Fruit fly (Drosophila melanogaster) whole organism, embryonic: ENCODE data around the gene Mis12.
A peak's percentile ranks its signal among the peaks of the same experiment; 100 is the strongest.

Experiments used
- C15 ChIP-seq: fragments of 200-800 bp; sonication (Bioruptor generic); IDR thresholded peaks from 3 replicates; pipeline ENCODE4 v1.3.6; 2022; ENCODE audit warnings: missing biosample characterization, missing genetic modification characterization
- CG10321 ChIP-seq: fragments of 200-800 bp; sonication (Bioruptor generic); IDR thresholded peaks from 2 replicates; pipeline ENCODE4 v1.3.6; 2022; ENCODE audit warnings: missing biosample characterization, missing genetic modification characterization
- CG10565 ChIP-seq: fragments of 200-800 bp; sonication (Bioruptor generic); optimal IDR thresholded peaks from 3 replicates; lab custom pipeline; 2016; ENCODE audit warnings: missing biosample characterization, mild to moderate bottlenecking, missing genetic modification characterization
- CG11093 ChIP-seq: fragments of 200-800 bp; sonication (Bioruptor generic); IDR thresholded peaks from 3 replicates; pipeline ENCODE4 v1.3.6; 2022; ENCODE audit warnings: missing biosample characterization, missing genetic modification characterization
- CG11504 ChIP-seq: fragments of 200-800 bp; sonication (Bioruptor generic); optimal IDR thresholded peaks from 3 replicates; lab custom pipeline; 2019; ENCODE audit warnings: missing biosample characterization, mild to moderate bottlenecking, missing genetic modification characterization, moderate library complexity
- CG12071 ChIP-seq: fragments of 200-800 bp; sonication (Bioruptor generic); optimal IDR thresholded peaks from 3 replicates; lab custom pipeline; 2018; ENCODE audit warnings: missing biosample characterization, mild to moderate bottlenecking, missing genetic modification characterization
- CG12236 ChIP-seq: fragments of 200-800 bp; sonication (Bioruptor generic); optimal IDR thresholded peaks from 2 replicates; lab custom pipeline; 2016; ENCODE audit warnings: missing biosample characterization, missing genetic modification characterization
- CG14667 ChIP-seq: fragments of 200-800 bp; sonication (Bioruptor generic); IDR thresholded peaks from 2 replicates; pipeline ENCODE4 v1.3.6; 2022; ENCODE audit warnings: missing biosample characterization, missing genetic modification characterization
- CG15269 ChIP-seq: fragments of 200-800 bp; sonication (Bioruptor generic); optimal IDR thresholded peaks from 2 replicates; lab custom pipeline; 2018; ENCODE audit warnings: missing biosample characterization, mild to moderate bottlenecking, missing genetic modification characterization, moderate library complexity
- CG16813 ChIP-seq: fragments of 200-800 bp; sonication (Bioruptor generic); IDR thresholded peaks from 3 replicates; pipeline ENCODE4 v1.3.6; 2022; ENCODE audit warnings: missing biosample characterization, missing genetic modification characterization; ENCODE audit not compliant: partially characterized antibody
- CG2875 ChIP-seq: fragments of 200-800 bp; sonication (Bioruptor generic); optimal IDR thresholded peaks from 2 replicates; lab custom pipeline; 2017; ENCODE audit warnings: missing biosample characterization, mild to moderate bottlenecking, missing genetic modification characterization, missing genetic modification reagents
- CG30020 ChIP-seq: fragments of 200-800 bp; optimal IDR thresholded peaks from 2 replicates; lab custom pipeline; 2019; ENCODE audit warnings: missing biosample characterization, mild to moderate bottlenecking, missing genetic modification characterization, moderate library complexity
- CG34422 ChIP-seq: fragments of 200-800 bp; sonication (Bioruptor generic); IDR thresholded peaks from 3 replicates; pipeline ENCODE4 v1.3.6; 2022; ENCODE audit warnings: missing biosample characterization, missing genetic modification characterization
- CG3995 ChIP-seq: fragments of 200-800 bp; sonication (Bioruptor generic); optimal IDR thresholded peaks from 3 replicates; lab custom pipeline; 2016; ENCODE audit warnings: missing biosample characterization, missing genetic modification characterization
- CG4707 ChIP-seq: fragments of 200-800 bp; sonication (Bioruptor generic); optimal IDR thresholded peaks from 2 replicates; lab custom pipeline; 2018; ENCODE audit warnings: missing biosample characterization, mild to moderate bottlenecking, missing genetic modification characterization, moderate library complexity
- CG5245 ChIP-seq: fragments of 200-800 bp; sonication (Bioruptor generic); optimal IDR thresholded peaks from 3 replicates; lab custom pipeline; 2016; ENCODE audit warnings: missing biosample characterization, missing genetic modification characterization
- CG6765 ChIP-seq: fragments of 200-800 bp; sonication (Bioruptor generic); optimal IDR thresholded peaks from 3 replicates; lab custom pipeline; 2017; ENCODE audit warnings: missing biosample characterization, mild to moderate bottlenecking, missing genetic modification characterization
- CG8359 ChIP-seq: fragments of 200-800 bp; sonication (Bioruptor generic); optimal IDR thresholded peaks from 2 replicates; lab custom pipeline; 2017; ENCODE audit warnings: missing biosample characterization, mild to moderate bottlenecking, missing genetic modification characterization, borderline replicate concordance
- CG8765 ChIP-seq: fragments of 200-800 bp; sonication (Bioruptor generic); IDR thresholded peaks from 2 replicates; pipeline ENCODE4 v1.3.6; 2022; ENCODE audit warnings: missing biosample characterization, missing genetic modification characterization
- Dad ChIP-seq: fragments of 200-800 bp; sonication (Bioruptor generic); optimal IDR thresholded peaks from 3 replicates; lab custom pipeline; 2016; ENCODE audit warnings: missing biosample characterization, missing genetic modification characterization
- Dip2 ChIP-seq: fragments of 200-800 bp; sonication (Bioruptor generic); IDR thresholded peaks from 2 replicates; pipeline ENCODE4 v1.3.6; 2022; ENCODE audit warnings: missing biosample characterization, missing genetic modification characterization
- Dref ChIP-seq: fragments of 200-800 bp; sonication (Bioruptor generic); IDR thresholded peaks from 2 replicates; pipeline ENCODE4 v1.3.6; 2022; ENCODE audit warnings: missing biosample characterization, missing genetic modification characterization
- E2f1 ChIP-seq: fragments of 200-800 bp; sonication (Bioruptor generic); IDR thresholded peaks from 2 replicates; pipeline ENCODE4 v1.3.6; 2022; ENCODE audit warnings: missing biosample characterization, missing genetic modification characterization
- Fer3 ChIP-seq: fragments of 200-800 bp; sonication (Bioruptor generic); optimal IDR thresholded peaks from 2 replicates; lab custom pipeline; 2018; ENCODE audit warnings: missing biosample characterization, mild to moderate bottlenecking, missing genetic modification characterization, moderate library complexity
- H15 ChIP-seq: fragments of 200-800 bp; sonication (Bioruptor generic); IDR thresholded peaks from 3 replicates; pipeline ENCODE4 v1.3.6; 2022; ENCODE audit warnings: missing biosample characterization, missing genetic modification characterization
- H2.0 ChIP-seq: fragments of 200-800 bp; sonication (Bioruptor generic); IDR thresholded peaks from 2 replicates; pipeline ENCODE4 v1.3.6; 2022; ENCODE audit warnings: missing biosample characterization, missing genetic modification characterization
- HLH4C ChIP-seq: fragments of 200-800 bp; sonication (Bioruptor generic); IDR thresholded peaks from 3 replicates; pipeline ENCODE4 v1.3.6; 2022; ENCODE audit warnings: missing biosample characterization, missing genetic modification characterization; ENCODE audit not compliant: partially characterized antibody
- HmgZ ChIP-seq: fragments of 200-800 bp; sonication (Bioruptor generic); optimal IDR thresholded peaks from 2 replicates; lab custom pipeline; 2018; ENCODE audit warnings: missing biosample characterization, mild to moderate bottlenecking, missing genetic modification characterization
- NC2β ChIP-seq: fragments of 200-800 bp; sonication (Bioruptor generic); optimal IDR thresholded peaks from 2 replicates; lab custom pipeline; 2016; ENCODE audit warnings: missing biosample characterization, missing genetic modification characterization
- Oaz ChIP-seq: fragments of 200-800 bp; sonication (Bioruptor generic); IDR thresholded peaks from 2 replicates; pipeline ENCODE4 v1.3.6; 2022; ENCODE audit warnings: missing biosample characterization, missing genetic modification characterization
- Optix ChIP-seq: fragments of 200-800 bp; sonication (Bioruptor generic); IDR thresholded peaks from 3 replicates; pipeline ENCODE4 v1.3.6; 2022; ENCODE audit warnings: missing biosample characterization, missing genetic modification characterization
- Ravus ChIP-seq: fragments of 200-800 bp; sonication (Bioruptor generic); IDR thresholded peaks from 2 replicates; pipeline ENCODE4 v1.3.6; 2022; ENCODE audit warnings: missing biosample characterization, missing genetic modification characterization
- al ChIP-seq: fragments of 200-800 bp; sonication (Bioruptor generic); IDR thresholded peaks from 2 replicates; pipeline ENCODE4 v1.3.6; 2022; ENCODE audit warnings: missing biosample characterization, missing genetic modification characterization
- az2 ChIP-seq: fragments of 200-800 bp; sonication (Bioruptor generic); optimal IDR thresholded peaks from 3 replicates; lab custom pipeline; 2016; ENCODE audit warnings: missing biosample characterization, missing genetic modification characterization
- br ChIP-seq: fragments of >200 bp; optimal IDR thresholded peaks from 2 replicates; lab custom pipeline; 2017
- caup ChIP-seq: fragments of 200-800 bp; sonication (Bioruptor generic); optimal IDR thresholded peaks from 3 replicates; lab custom pipeline; 2017; ENCODE audit warnings: missing biosample characterization, mild to moderate bottlenecking, missing genetic modification characterization, moderate library complexity; ENCODE audit not compliant: severe bottlenecking
- chinmo ChIP-seq: fragments of 200-800 bp; sonication (Bioruptor generic); IDR thresholded peaks from 4 replicates; pipeline ENCODE4 v1.3.6; 2022; ENCODE audit warnings: missing biosample characterization, missing genetic modification characterization; ENCODE audit not compliant: partially characterized antibody
- chm ChIP-seq: fragments of 200-800 bp; sonication (Bioruptor generic); IDR thresholded peaks from 2 replicates; pipeline ENCODE4 v1.3.6; 2022; ENCODE audit warnings: missing biosample characterization, missing genetic modification characterization
- jing ChIP-seq: fragments of 200-800 bp; sonication (Bioruptor generic); optimal IDR thresholded peaks from 2 replicates; lab custom pipeline; 2018; ENCODE audit warnings: missing biosample characterization, mild to moderate bottlenecking, missing genetic modification characterization
- lola ChIP-seq, 3 experiments: fragments of >200 bp in 2 of 3; fragments of 200-800 bp in 1 of 3; sonication (Bioruptor generic) in 1 of 3; optimal IDR thresholded peaks; 2 replicates each; lab custom pipeline; 2017 to 2019; ENCODE audit warnings: missing biosample characterization in 3 of 3, missing genetic modification characterization in 3 of 3, mild to moderate bottlenecking in 1 of 3, moderate library complexity in 1 of 3
- nom ChIP-seq: fragments of 200-800 bp; sonication (Bioruptor generic); optimal IDR thresholded peaks from 2 replicates; lab custom pipeline; 2017; ENCODE audit warnings: missing biosample characterization, missing genetic modification characterization, mild to moderate bottlenecking, moderate library complexity, missing genetic modification reagents
- p53 ChIP-seq: fragments of 200-800 bp; sonication (Bioruptor generic); optimal IDR thresholded peaks from 2 replicates; lab custom pipeline; 2016; ENCODE audit warnings: missing biosample characterization, missing genetic modification characterization
- rib ChIP-seq: fragments of 200-800 bp; sonication (Bioruptor generic); IDR thresholded peaks from 2 replicates; pipeline ENCODE4 v1.3.6; 2022; ENCODE audit warnings: missing biosample characterization, missing genetic modification characterization
- sima ChIP-seq: fragments of 200-800 bp; sonication (Bioruptor generic); optimal IDR thresholded peaks from 2 replicates; lab custom pipeline; 2016; ENCODE audit warnings: missing biosample characterization, missing genetic modification characterization
- sob ChIP-seq: fragments of 200-800 bp; sonication (Bioruptor generic); IDR thresholded peaks from 2 replicates; pipeline ENCODE4 v1.3.6; 2022; ENCODE audit warnings: missing biosample characterization, missing genetic modification characterization
- sr ChIP-seq: fragments of 200-800 bp; sonication (Bioruptor generic); IDR thresholded peaks from 3 replicates; pipeline ENCODE4 v1.3.6; 2022; ENCODE audit warnings: missing biosample characterization, missing genetic modification characterization
- tap ChIP-seq: fragments of 200-800 bp; optimal IDR thresholded peaks from 3 replicates; lab custom pipeline; 2019; ENCODE audit warnings: missing biosample characterization, mild to moderate bottlenecking, missing genetic modification characterization, moderate library complexity
- unpg ChIP-seq: fragments of 200-800 bp; sonication (Bioruptor generic); optimal IDR thresholded peaks from 3 replicates; lab custom pipeline; 2018; ENCODE audit warnings: missing biosample characterization, mild to moderate bottlenecking, missing genetic modification characterization, moderate library complexity
- vvl ChIP-seq: fragments of 200-800 bp; sonication (Bioruptor generic); IDR thresholded peaks from 2 replicates; pipeline ENCODE4 v1.3.6; 2022; ENCODE audit warnings: missing biosample characterization, missing genetic modification characterization
- wdn ChIP-seq: fragments of 200-800 bp; sonication (Bioruptor generic); IDR thresholded peaks from 2 replicates; pipeline ENCODE4 v1.3.6; 2022; ENCODE audit warnings: missing biosample characterization, missing genetic modification characterization
- z ChIP-seq: fragments of 200-800 bp; sonication (Bioruptor generic); IDR thresholded peaks from 3 replicates; pipeline ENCODE4 v1.3.6; 2022; ENCODE audit warnings: missing biosample characterization, missing genetic modification characterization
- zfh1 ChIP-seq: fragments of 200-800 bp; sonication (Bioruptor generic); IDR thresholded peaks from 3 replicates; pipeline ENCODE4 v1.3.6; 2022; ENCODE audit warnings: missing biosample characterization, missing genetic modification characterization

Gene Mis12

DNA sequence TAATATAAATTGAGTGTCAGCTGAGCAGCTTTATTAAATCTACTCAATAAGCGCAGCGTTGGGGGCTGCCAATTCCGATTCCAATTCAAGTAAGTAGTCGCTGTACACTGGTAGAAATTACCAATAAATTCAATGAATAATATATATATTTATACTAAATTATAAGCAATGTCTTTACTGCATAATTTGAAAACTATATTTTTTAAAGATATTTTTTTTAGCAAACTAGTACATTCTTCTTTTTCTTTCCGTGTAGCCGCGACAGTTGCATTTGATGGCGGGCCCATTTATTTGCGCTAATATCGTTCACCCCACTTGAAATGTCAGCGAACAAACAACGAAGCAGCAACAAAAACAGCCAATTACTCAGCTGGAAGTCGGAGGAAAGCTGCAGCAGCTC, 8.5 kb upstream of the Mis12 start (continued):
- no peak for TF ChIP-seq H2.0 (GFP tag; lab: Robert Waterston, UW)
- no peak for TF ChIP-seq z
- TF ChIP-seq C15: 0 out of 3 replicates have a peak, but pooled peaks have one; percentile 33
- 0 out of 2 replicates have a peak, but pooled peaks have one; percentile 51 for TF ChIP-seq chm (GFP tag; lab: Robert Waterston, UW)
- no peak for TF ChIP-seq wdn (GFP tag; lab: Robert Waterston, UW)
- TF ChIP-seq CG6765: no peak
- no peak for TF ChIP-seq HLH4C (GFP tag; lab: Robert Waterston, UW)
- no peak for TF ChIP-seq Oaz (GFP tag; lab: Robert Waterston, UW)
- no peak; the same call in 1 of the 2 replicates for TF ChIP-seq sob (GFP tag; lab: Robert Waterston, UW)
- TF ChIP-seq sima (GFP tag; lab: Kevin White, UChicago): no peak
- peak in 1 of 3 experiments; percentile 51 for TF ChIP-seq lola (GFP tag; optimal IDR thresholded peaks at IDR 0.05; lab: Kevin White, UChicago)
- TF ChIP-seq nom (GFP tag; lab: Kevin White, UChicago): peak; percentile 20
- TF ChIP-seq CG10321 (GFP tag; lab: Robert Waterston, UW): no peak
- no peak for TF ChIP-seq Dip2 (GFP tag; lab: Robert Waterston, UW)
- peak; percentile 60 for TF ChIP-seq CG15269 (tag; lab: Kevin White, UChicago)
- TF ChIP-seq CG30020 (tag; lab: Kevin White, UChicago): no peak
- TF ChIP-seq CG5245 (GFP tag; lab: Kevin White, UChicago): peak; percentile 5
- TF ChIP-seq az2 (GFP tag; lab: Kevin White, UChicago): peak; percentile 46
- TF ChIP-seq CG12236 (GFP tag; lab: Kevin White, UChicago): no peak
- no peak for TF ChIP-seq H15 (GFP tag; lab: Robert Waterston, UW)
- TF ChIP-seq Ravus: peak; percentile 19; the same call in 1 of the 2 replicates
- no peak for TF ChIP-seq jing
- peak; percentile 47 for TF ChIP-seq CG8359 (GFP tag; lab: Kevin White, UChicago)
- TF ChIP-seq CG11504 (tag; lab: Kevin White, UChicago): peak; percentile 74
- TF ChIP-seq NC2β (GFP tag; lab: Kevin White, UChicago): no peak
- TF ChIP-seq CG34422: peak; percentile 52; the same call in 2 of the 3 replicates
- no peak for TF ChIP-seq CG10565
- no peak for TF ChIP-seq CG12071 (GFP tag; lab: Kevin White, UChicago)
- peak; percentile 33; the same call in 1 of the 3 replicates for TF ChIP-seq CG11093 (GFP tag; lab: Robert Waterston, UW)
- no peak for TF ChIP-seq CG16813 (GFP tag; lab: Robert Waterston, UW)
- TF ChIP-seq CG2875 (GFP tag; lab: Kevin White, UChicago): peak; percentile 51
- TF ChIP-seq sr: no peak
- TF ChIP-seq chinmo: no peak
- TF ChIP-seq CG8765 (GFP tag; lab: Robert Waterston, UW): no peak
- TF ChIP-seq p53 (GFP tag; lab: Kevin White, UChicago): no peak
- no peak for TF ChIP-seq al
- peak; percentile 16 for TF ChIP-seq CG4707 (GFP tag; lab: Kevin White, UChicago)
- peak; percentile 65 for TF ChIP-seq E2f1 (GFP tag; lab: Robert Waterston, UW)
- TF ChIP-seq unpg (GFP tag; lab: Kevin White, UChicago): peak; percentile 70
- TF ChIP-seq zfh1 (GFP tag; lab: Robert Waterston, UW): peak; percentile 77
- TF ChIP-seq tap (tag; lab: Kevin White, UChicago): peak; percentile 26
- peak; percentile 49; the same call in 1 of the 3 replicates for TF ChIP-seq Optix (GFP tag; lab: Robert Waterston, UW)
- TF ChIP-seq Dref (GFP tag; lab: Robert Waterston, UW): no peak
- no peak for TF ChIP-seq br (lab: Kevin White, UChicago)
- no peak for TF ChIP-seq rib (GFP tag; lab: Robert Waterston, UW)
- peak; percentile 86 for TF ChIP-seq vvl (GFP tag; lab: Robert Waterston, UW)
- no peak for TF ChIP-seq CG3995 (GFP tag; lab: Kevin White, UChicago)
- TF ChIP-seq caup (GFP tag; lab: Kevin White, UChicago): peak; percentile 44
- TF ChIP-seq HmgZ: no peak
- TF ChIP-seq CG14667 (GFP tag; lab: Robert Waterston, UW): peak; percentile 52
- TF ChIP-seq Fer3 (tag; lab: Kevin White, UChicago): peak; percentile 31
- TF ChIP-seq Dad: no peak
